Fruit fly (Drosophila melanogaster): Measurements from ENCODE around the gene CG11286.
A peak's percentile ranks its signal among the peaks of the same experiment; 100 is the strongest.

The CG11286 gene

DNA sequence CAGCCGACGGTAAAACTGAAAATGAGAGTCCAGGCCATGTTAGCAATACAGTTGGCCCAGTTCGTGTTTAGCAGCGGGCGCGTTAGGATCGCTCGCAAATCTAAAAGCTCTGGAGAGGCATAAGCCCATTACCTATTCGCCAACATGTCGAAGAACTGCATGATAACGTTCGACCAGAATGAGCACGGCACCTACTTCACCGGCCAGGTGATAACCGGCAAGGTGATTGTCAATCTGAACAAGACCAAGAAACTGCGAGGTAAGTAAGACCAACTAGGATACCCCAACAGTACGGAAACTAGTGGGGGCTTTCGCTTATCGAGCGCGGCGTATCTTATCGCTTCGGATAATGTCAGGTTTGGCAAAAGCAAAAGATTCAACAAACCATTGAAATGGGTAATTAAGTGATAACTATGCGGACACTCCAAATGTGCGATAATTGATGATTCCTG lies 19.1 kb upstream of the CG11286 start, which contains the start of gene CG10086 (continued):
- TF ChIP-seq CG8281 (tag; optimal IDR thresholded peaks at IDR 0.05) (no peak), CG4617 (GFP tag; optimal IDR thresholded peaks at IDR 0.05; ENCODE audit: borderline replicate concordance) (no peak), Drgx (GFP tag; IDR thresholded peaks at IDR 0.05) (no peak), CG10274 (GFP tag; optimal IDR thresholded peaks at IDR 0.05) (no peak), CG32772 (GFP tag; IDR thresholded peaks at IDR 0.05) (no peak), Hr39 (optimal IDR thresholded peaks at IDR 0.05) (no peak), CG10979 (tag; optimal IDR thresholded peaks at IDR 0.05) (no peak), CG12155 (GFP tag; optimal IDR thresholded peaks at IDR 0.05) (no peak), HmgZ (tag; optimal IDR thresholded peaks at IDR 0.05) (peak; percentile 51), CG7357 (GFP tag; IDR thresholded peaks at IDR 0.05) (no peak), sr (GFP tag; IDR thresholded peaks at IDR 0.05) (no peak), Camta (GFP tag; optimal IDR thresholded peaks at IDR 0.05) (no peak), cad (GFP tag; optimal IDR thresholded peaks at IDR 0.05) (no peak), CG12104 (GFP tag; optimal IDR thresholded peaks at IDR 0.05) (no peak), CG34224 (GFP tag; IDR thresholded peaks at IDR 0.05; ENCODE audit: partially characterized antibody) (no peak), CG3281 (GFP tag; optimal IDR thresholded peaks at IDR 0.05) (no peak), CG7963 (GFP tag; IDR thresholded peaks at IDR 0.05; ENCODE audit: partially characterized antibody) (no peak), CG34422 (GFP tag; IDR thresholded peaks at IDR 0.05) (no peak), tx (GFP tag; optimal IDR thresholded peaks at IDR 0.05) (no peak), eyg (GFP tag; optimal IDR thresholded peaks at IDR 0.05) (no peak), Bgb (GFP tag; IDR thresholded peaks at IDR 0.05; ENCODE audit: partially characterized antibody) (no peak; the same call in 1 of the 2 replicates), slbo (GFP tag; IDR thresholded peaks at IDR 0.05) (no peak), CG12769 (tag; optimal IDR thresholded peaks at IDR 0.05) (peak; percentile 30), CG6689 (GFP tag; IDR thresholded peaks at IDR 0.05) (0 out of 2 replicates have a peak, but pooled peaks have one; percentile 4), CG10654 (GFP tag; optimal IDR thresholded peaks at IDR 0.05) (no peak), CG9437 (GFP tag; optimal IDR thresholded peaks at IDR 0.05) (no peak), CG12391 (tag; optimal IDR thresholded peaks at IDR 0.05) (no peak), Fer2 (tag; optimal IDR thresholded peaks at IDR 0.05) (no peak), CG31441 (GFP tag; IDR thresholded peaks at IDR 0.05) (no peak), ftz-f1 (GFP tag; optimal IDR thresholded peaks at IDR 0.05) (no peak), hbn (GFP tag; IDR thresholded peaks at IDR 0.05; ENCODE audit: partially characterized antibody) (no peak), GATAe (GFP tag; conservative IDR thresholded peaks at IDR 0.05) (peak; percentile 79), seq (GFP tag; IDR thresholded peaks at IDR 0.05) (no peak), sug (tag; optimal IDR thresholded peaks at IDR 0.05) (peak; percentile 94), lmd (GFP tag; IDR thresholded peaks at IDR 0.05) (no peak), mirr (GFP tag; optimal IDR thresholded peaks at IDR 0.05) (peak; percentile 83), Nf-YB (GFP tag; optimal IDR thresholded peaks at IDR 0.05) (no peak), ERR (GFP tag; optimal IDR thresholded peaks at IDR 0.05) (no peak), CG17829 (tag; optimal IDR thresholded peaks at IDR 0.05) (no peak), danr (GFP tag; IDR thresholded peaks at IDR 0.05) (no peak), CG4328 (GFP tag; optimal IDR thresholded peaks at IDR 0.05) (no peak), trem (tag; optimal IDR thresholded peaks at IDR 0.05) (no peak), CG14710 (tag; optimal IDR thresholded peaks at IDR 0.05) (no peak), CG31388 (GFP tag; optimal IDR thresholded peaks at IDR 0.05) (no peak), trh (GFP tag; optimal IDR thresholded peaks at IDR 0.05) (no peak), CG10366 (GFP tag; IDR thresholded peaks at IDR 0.05) (no peak), HLH4C (GFP tag; IDR thresholded peaks at IDR 0.05; ENCODE audit: partially characterized antibody) (no peak), insv (GFP tag; optimal IDR thresholded peaks at IDR 0.05) (no peak), gem (tag; optimal IDR thresholded peaks at IDR 0.05) (no peak), shn (GFP tag; optimal IDR thresholded peaks at IDR 0.05) (no peak), Rfx (GFP tag; IDR thresholded peaks at IDR 0.05) (no peak), ranshi (GFP tag; IDR thresholded peaks at IDR 0.05) (no peak)

Data from whole organism, embryonic.